Fruit fly (Drosophila melanogaster): ENCODE results near the gene CG4456.

DNA sequence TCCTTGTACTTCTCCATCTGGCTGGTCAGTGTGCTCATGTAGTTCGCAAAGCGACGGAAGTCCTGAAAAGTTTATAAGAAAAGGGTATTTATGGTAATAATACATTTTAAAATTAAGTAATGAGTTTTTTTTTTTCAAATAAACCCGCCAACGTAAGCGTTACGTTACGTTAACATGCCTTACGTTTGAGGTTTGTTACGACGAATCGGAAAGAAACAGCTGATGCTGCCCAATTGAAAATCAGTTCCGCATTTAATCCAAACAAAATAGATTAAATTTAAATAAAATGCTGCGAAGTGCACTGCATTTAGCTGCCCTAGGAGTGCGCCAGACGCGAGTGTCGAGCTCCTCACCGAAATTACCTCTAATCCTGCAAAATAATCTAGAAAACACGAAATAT lies 8.4 kb upstream of the CG4456 start, which contains the start of gene mRRF1:
- TF ChIP-seq CG5204 (GFP tag; optimal IDR thresholded peaks at IDR 0.05) (no peak), CG7045 (GFP tag; optimal IDR thresholded peaks at IDR 0.05) (no peak), kay (GFP tag; ENCODE audit: borderline replicate concordance) (peak; percentile 27), CG1620 (GFP tag; optimal IDR thresholded peaks at IDR 0.05) (no peak), CG33017 (tag; optimal IDR thresholded peaks at IDR 0.05) (no peak), ovo (GFP tag; optimal IDR thresholded peaks at IDR 0.05) (no peak), bab1 (GFP tag; optimal IDR thresholded peaks at IDR 0.05) (peak; percentile 7), Hr96 (GFP tag; optimal IDR thresholded peaks at IDR 0.05) (no peak), toe (GFP tag; optimal IDR thresholded peaks at IDR 0.05) (no peak), CG12768 (GFP tag; optimal IDR thresholded peaks at IDR 0.05) (no peak), CG14711 (tag; optimal IDR thresholded peaks at IDR 0.05) (no peak), tj (GFP tag; optimal IDR thresholded peaks at IDR 0.05) (peak; percentile 38), cic (GFP tag; optimal IDR thresholded peaks at IDR 0.05) (no peak), cnc (optimal IDR thresholded peaks at IDR 0.05) (no peak)

Measured in whole organism, adult.